Worm (Caenorhabditis elegans): ENCODE results near the gene vhp-1.
A peak's percentile ranks its signal among the peaks of the same experiment; 100 is the strongest.

The vhp-1 gene

DNA sequence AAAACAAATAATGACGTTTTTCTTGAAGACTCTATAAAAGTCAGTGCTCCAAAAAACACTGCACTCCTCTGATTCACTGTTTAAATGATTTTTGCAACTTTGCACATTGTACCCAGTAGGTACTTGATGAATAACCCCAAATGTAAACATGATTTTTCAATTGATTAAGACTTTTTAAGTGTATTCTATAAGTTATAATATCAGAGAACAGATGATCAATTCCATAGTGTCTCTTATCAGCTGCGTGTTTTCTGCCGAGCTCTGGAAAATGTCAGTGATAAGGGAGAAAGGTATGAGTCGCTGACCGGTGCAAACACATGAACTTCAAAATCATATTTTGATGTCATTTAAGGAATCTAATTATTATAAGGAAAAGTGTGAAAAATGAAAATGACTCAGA, 697 bp downstream of the vhp-1 start (continued):
- TF ChIP-seq R02D3.7 (tag; optimal IDR thresholded peaks at IDR 0.05) (no peak), lin-39 (tag; optimal IDR thresholded peaks at IDR 0.05) (no peak), nhr-102 (tag; optimal IDR thresholded peaks at IDR 0.05) (peak; percentile 69), spr-3 (GFP tag; optimal IDR thresholded peaks at IDR 0.05) (no peak), dve-1 (tag; optimal IDR thresholded peaks at IDR 0.05; ENCODE audit: insufficient read depth) (peak; percentile 86), attf-4 (tag; optimal IDR thresholded peaks at IDR 0.05) (no peak), pqm-1 (tag; optimal IDR thresholded peaks at IDR 0.05) (peak; percentile 100), zip-2 (tag; optimal IDR thresholded peaks at IDR 0.05) (no peak), lsy-2 (tag; optimal IDR thresholded peaks at IDR 0.05) (peak in 1 of 2 experiments; percentile 34), arid-1 (GFP tag; conservative IDR thresholded peaks at IDR 0.05) (no peak), fos-1 (tag; optimal IDR thresholded peaks at IDR 0.05) (no peak), skn-1 (tag; optimal IDR thresholded peaks at IDR 0.05) (no peak), T20F7.1 (GFP tag; optimal IDR thresholded peaks at IDR 0.05) (no peak), ama-1 (optimal IDR thresholded peaks at IDR 0.05) (no peak), daf-19 (GFP tag; conservative IDR thresholded peaks at IDR 0.05) (no peak), unc-39 (tag; optimal IDR thresholded peaks at IDR 0.05) (no peak), nhr-77 (tag; optimal IDR thresholded peaks at IDR 0.05) (peak; percentile 84), dmd-8 (GFP tag; IDR thresholded peaks at IDR 0.05) (no peak), nhr-48 (tag; optimal IDR thresholded peaks at IDR 0.05) (peak; percentile 82), saeg-2 (GFP tag; IDR thresholded peaks at IDR 0.05) (no peak), lin-15B (tag; optimal IDR thresholded peaks at IDR 0.05) (no peak), dmd-6 (GFP tag; IDR thresholded peaks at IDR 0.05) (peak; percentile 92), dmd-9 (GFP tag; IDR thresholded peaks at IDR 0.05) (no peak), egl-27 (tag; optimal IDR thresholded peaks at IDR 0.05) (no peak), Y48G9A.11 (GFP tag; IDR thresholded peaks at IDR 0.05) (no peak), vab-7 (GFP tag; IDR thresholded peaks at IDR 0.05) (no peak), lin-1 (GFP tag; IDR thresholded peaks at IDR 0.05) (0 out of 2 replicates have a peak, but pooled peaks have one; percentile 54), ztf-7 (tag; optimal IDR thresholded peaks at IDR 0.05) (no peak), zag-1 (tag; optimal IDR thresholded peaks at IDR 0.05) (no peak), duxl-1 (tag; optimal IDR thresholded peaks at IDR 0.05; ENCODE audit: poor library complexity) (no peak), nhr-10 (tag; optimal IDR thresholded peaks at IDR 0.05) (peak; percentile 70), tag-97 (GFP tag; IDR thresholded peaks at IDR 0.05) (no peak), mdl-1 (tag; optimal IDR thresholded peaks at IDR 0.05) (no peak), ZK546.5 (tag; optimal IDR thresholded peaks at IDR 0.05) (no peak), hlh-30 (tag; optimal IDR thresholded peaks at IDR 0.05; ENCODE audit: insufficient read depth) (peak; percentile 56)

DNA sequence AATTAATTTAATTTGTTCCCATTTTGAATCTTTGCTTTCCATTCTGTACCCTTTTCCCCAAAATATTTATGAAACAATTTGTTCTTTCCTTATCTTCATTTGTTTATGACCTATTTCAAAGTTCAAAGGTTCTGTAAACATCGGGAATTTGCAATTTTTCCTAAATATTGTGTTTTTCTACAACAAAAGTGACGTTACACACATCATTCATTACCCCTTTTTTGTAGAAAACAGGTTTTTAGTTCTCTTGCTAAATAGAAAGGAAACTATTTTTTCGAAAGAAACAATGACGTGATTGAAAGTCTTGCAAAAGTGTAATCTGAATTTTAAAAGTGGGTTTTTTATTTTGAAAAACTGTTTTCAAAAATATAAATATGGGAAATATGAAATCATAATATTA, 1.6 kb downstream of the vhp-1 start:
- peak in 1 of 2 experiments; percentile 93 for TF ChIP-seq unc-62 (GFP tag; optimal IDR thresholded peaks at IDR 0.05 in 1 of 2)
- TF ChIP-seq unc-62 (tag; optimal IDR thresholded peaks at IDR 0.05) = no peak
- TF ChIP-seq daf-16 (GFP tag; optimal IDR thresholded peaks at IDR 0.05) = no peak
- peak; percentile 70 for TF ChIP-seq daf-16 (tag; optimal IDR thresholded peaks at IDR 0.05)
- peak; percentile 8 for TF ChIP-seq nhr-28 (tag; optimal IDR thresholded peaks at IDR 0.05)
- no peak for TF ChIP-seq ctbp-1 (GFP tag; IDR thresholded peaks at IDR 0.05)

DNA sequence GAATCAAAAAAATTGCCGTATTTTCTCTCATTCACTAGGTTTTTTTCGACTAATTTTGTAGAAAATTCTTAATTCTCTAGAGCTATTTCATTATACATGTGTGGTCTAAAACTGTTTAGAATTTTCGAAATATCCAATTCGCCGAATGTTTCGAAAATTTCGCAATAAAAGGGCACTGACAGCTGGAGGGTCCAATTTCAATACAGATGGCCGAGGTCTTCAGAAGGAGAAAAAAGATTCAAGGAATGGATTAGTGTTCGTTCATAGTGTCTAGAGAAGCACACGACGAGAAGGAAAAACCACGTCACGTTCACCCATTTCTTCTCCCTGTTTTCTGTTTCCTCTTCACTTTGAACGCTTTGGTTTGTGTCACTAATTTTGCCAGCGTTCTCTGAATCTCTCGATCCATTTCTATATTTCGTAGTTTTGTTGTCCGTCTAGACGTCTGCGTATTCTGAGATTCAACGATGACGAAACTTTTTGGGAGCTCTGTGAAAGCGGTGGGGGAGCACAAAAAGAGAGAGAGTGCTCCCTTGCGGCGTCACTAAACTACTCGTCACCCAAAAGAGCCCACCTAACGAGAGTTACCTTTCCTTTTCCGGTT, 3.0 kb downstream of the vhp-1 start:
- no peak for TF ChIP-seq cey-2 (tag; optimal IDR thresholded peaks at IDR 0.05; ENCODE audit: borderline replicate concordance, insufficient read depth)
- peak; percentile 18 for TF ChIP-seq lin-13 (GFP tag; optimal IDR thresholded peaks at IDR 0.05)
- TF ChIP-seq unc-62 (GFP tag; optimal IDR thresholded peaks at IDR 0.05 in 1 of 2) = no peak
- TF ChIP-seq unc-62 (tag; optimal IDR thresholded peaks at IDR 0.05) = no peak
- no peak for TF ChIP-seq nhr-41 (GFP tag; IDR thresholded peaks at IDR 0.05)
- peak; percentile 49 for TF ChIP-seq mes-2 (tag; optimal IDR thresholded peaks at IDR 0.05; ENCODE audit: poor library complexity, severe bottlenecking)
- no peak for TF ChIP-seq fos-1 (tag; optimal IDR thresholded peaks at IDR 0.05)
- no peak for TF ChIP-seq pha-4 (GFP tag; IDR thresholded peaks at IDR 0.05)
- no peak for TF ChIP-seq pha-4 (tag; optimal IDR thresholded peaks at IDR 0.05)
- no peak for TF ChIP-seq snpc-4 (tag; optimal IDR thresholded peaks at IDR 0.05)
- TF ChIP-seq ZK337.2 (GFP tag; IDR thresholded peaks at IDR 0.05) = no peak
- TF ChIP-seq daf-16 (GFP tag; optimal IDR thresholded peaks at IDR 0.05) = no peak
- peak; percentile 58 for TF ChIP-seq daf-16 (tag; optimal IDR thresholded peaks at IDR 0.05)
- peak; percentile 66 for TF ChIP-seq mep-1 (tag; optimal IDR thresholded peaks at IDR 0.05)
- TF ChIP-seq daf-19 (GFP tag; conservative IDR thresholded peaks at IDR 0.05) = no peak
- TF ChIP-seq hlh-30 (tag; optimal IDR thresholded peaks at IDR 0.05; ENCODE audit: insufficient read depth) = peak; percentile 70
- TF ChIP-seq pqm-1 (tag; optimal IDR thresholded peaks at IDR 0.05) = no peak
